Fruit fly (Drosophila melanogaster): ENCODE measurements around the gene Slc25A46b.

The Slc25A46b gene

DNA sequence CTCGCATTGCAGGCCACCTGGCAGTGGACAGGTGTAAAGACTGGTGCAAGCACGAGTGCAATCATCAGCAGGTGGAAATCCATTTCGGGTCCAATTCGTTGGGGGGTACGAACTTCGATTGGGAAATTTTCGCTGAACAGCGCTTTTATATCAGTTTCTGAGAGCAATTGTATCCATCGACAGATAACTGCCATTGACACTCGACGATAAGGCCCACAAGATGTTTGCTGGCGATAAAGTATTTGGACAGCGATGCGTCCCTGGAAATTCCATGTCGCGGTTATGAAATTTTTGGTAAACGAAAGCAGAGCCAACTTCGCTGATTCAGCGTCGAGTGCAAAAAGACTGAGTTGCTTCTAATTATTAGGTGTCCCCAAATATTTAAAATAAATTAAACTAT lies 4.2 kb upstream of the Slc25A46b start, which contains the start of gene CG15153:
CG15153 (minus strand) TSS at position 101 of the 400 bp plus-strand sequence.
- TF ChIP-seq brk (GFP tag; optimal IDR thresholded peaks at IDR 0.05) (no peak), jim (GFP tag; optimal IDR thresholded peaks at IDR 0.05) (no peak), Dif (GFP tag; optimal IDR thresholded peaks at IDR 0.05; ENCODE audit: partially characterized antibody) (no peak), sage (GFP tag; optimal IDR thresholded peaks at IDR 0.05) (no peak), Sp1 (GFP tag; optimal IDR thresholded peaks at IDR 0.05) (no peak), lola (GFP tag; optimal IDR thresholded peaks at IDR 0.05) (no peak), Abd-B (GFP tag; optimal IDR thresholded peaks at IDR 0.05) (no peak), woc (GFP tag; optimal IDR thresholded peaks at IDR 0.05) (no peak), fru (GFP tag; optimal IDR thresholded peaks at IDR 0.05) (no peak), psq (GFP tag; optimal IDR thresholded peaks at IDR 0.05) (no peak), Hnf4 (GFP tag; optimal IDR thresholded peaks at IDR 0.05) (no peak), dsf (GFP tag; optimal IDR thresholded peaks at IDR 0.05; ENCODE audit: borderline replicate concordance) (no peak)

DNA sequence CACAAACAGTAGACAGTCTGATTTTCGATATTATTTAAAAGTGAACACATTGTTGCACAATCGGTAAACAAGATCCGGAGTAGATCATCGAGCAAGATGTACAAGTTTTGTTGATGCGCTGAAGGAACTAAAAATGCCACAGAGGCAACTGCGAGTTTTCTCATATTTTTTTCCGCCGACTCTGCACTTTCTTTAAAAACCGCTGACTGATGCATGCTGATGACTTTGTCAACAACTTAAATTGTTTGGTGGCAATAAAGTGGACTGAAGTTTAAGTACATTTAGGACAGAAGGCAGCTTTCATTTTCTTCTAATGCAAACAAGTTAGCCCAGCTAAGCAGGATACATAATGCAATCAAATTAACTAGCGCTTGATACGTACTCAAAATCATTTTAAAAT lies 16.1 kb downstream of the Slc25A46b start:
- TF ChIP-seq Hr78 (GFP tag; optimal IDR thresholded peaks at IDR 0.05) = no peak
- TF ChIP-seq pan (optimal IDR thresholded peaks at IDR 0.05) = no peak
- TF ChIP-seq CrebA (GFP tag; optimal IDR thresholded peaks at IDR 0.05; ENCODE audit: borderline replicate concordance) = no peak
- TF ChIP-seq Mio (GFP tag; optimal IDR thresholded peaks at IDR 0.05) = no peak
- no peak for TF ChIP-seq Vsx2 (GFP tag; optimal IDR thresholded peaks at IDR 0.05; ENCODE audit: partially characterized antibody)
- no peak for TF ChIP-seq lola (GFP tag; optimal IDR thresholded peaks at IDR 0.05)
- TF ChIP-seq OdsH (GFP tag; optimal IDR thresholded peaks at IDR 0.05) = no peak
- TF ChIP-seq usp (GFP tag; optimal IDR thresholded peaks at IDR 0.05) = no peak
- no peak for TF ChIP-seq Hnf4 (GFP tag; optimal IDR thresholded peaks at IDR 0.05)
- no peak for TF ChIP-seq foxo (GFP tag; optimal IDR thresholded peaks at IDR 0.05)
- no peak for TF ChIP-seq brk (GFP tag; optimal IDR thresholded peaks at IDR 0.05)
- no peak for TF ChIP-seq br (GFP tag; optimal IDR thresholded peaks at IDR 0.05)
- TF ChIP-seq Sp1 (GFP tag; optimal IDR thresholded peaks at IDR 0.05) = no peak
- TF ChIP-seq jim (GFP tag; optimal IDR thresholded peaks at IDR 0.05) = no peak
- no peak for TF ChIP-seq Rel (GFP tag; optimal IDR thresholded peaks at IDR 0.05)
- no peak for TF ChIP-seq Rel (tag; optimal IDR thresholded peaks at IDR 0.05)

DNA sequence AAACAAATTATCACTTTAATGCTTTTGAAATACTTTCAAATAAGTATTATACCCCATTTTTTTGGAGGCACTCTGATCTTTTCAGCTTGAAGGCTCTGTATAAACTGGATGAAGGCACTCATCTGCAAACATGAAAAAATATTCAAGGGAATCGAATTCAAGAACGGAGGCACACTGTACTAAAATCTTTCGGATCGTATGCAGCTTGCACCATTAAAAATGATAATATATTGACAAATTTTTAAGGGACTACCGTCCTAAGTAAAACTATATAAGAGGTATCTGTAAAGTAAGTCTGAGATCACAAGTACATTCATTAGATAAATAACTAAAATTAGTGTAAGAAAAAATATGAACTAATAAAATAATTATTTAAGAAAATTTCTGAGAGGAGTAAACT lies 16.7 kb downstream of the Slc25A46b start, which contains the start of gene CG44476:
CG44476 (minus strand) TSS at position 101 of the 400 bp plus-strand sequence.
- TF ChIP-seq CG32264 (GFP tag; optimal IDR thresholded peaks at IDR 0.05) (no peak), Dfd (GFP tag; optimal IDR thresholded peaks at IDR 0.05) (no peak), sv (GFP tag; optimal IDR thresholded peaks at IDR 0.05) (no peak), dmrt93B (GFP tag; optimal IDR thresholded peaks at IDR 0.05) (no peak), jim (GFP tag; optimal IDR thresholded peaks at IDR 0.05) (no peak), Sp1 (GFP tag; optimal IDR thresholded peaks at IDR 0.05) (no peak), lola (GFP tag; optimal IDR thresholded peaks at IDR 0.05) (no peak), br (GFP tag; optimal IDR thresholded peaks at IDR 0.05) (no peak), GATAd (GFP tag; optimal IDR thresholded peaks at IDR 0.05) (no peak), Rel (GFP tag; optimal IDR thresholded peaks at IDR 0.05) (no peak), Rel (tag; optimal IDR thresholded peaks at IDR 0.05) (no peak), ey (GFP tag; optimal IDR thresholded peaks at IDR 0.05) (no peak), brk (GFP tag; optimal IDR thresholded peaks at IDR 0.05) (no peak), Hr83 (GFP tag; optimal IDR thresholded peaks at IDR 0.05; ENCODE audit: poor library complexity, severe bottlenecking) (no peak), OdsH (GFP tag; optimal IDR thresholded peaks at IDR 0.05) (no peak), Dif (GFP tag; optimal IDR thresholded peaks at IDR 0.05; ENCODE audit: partially characterized antibody) (no peak), Mio (GFP tag; optimal IDR thresholded peaks at IDR 0.05) (no peak)

DNA sequence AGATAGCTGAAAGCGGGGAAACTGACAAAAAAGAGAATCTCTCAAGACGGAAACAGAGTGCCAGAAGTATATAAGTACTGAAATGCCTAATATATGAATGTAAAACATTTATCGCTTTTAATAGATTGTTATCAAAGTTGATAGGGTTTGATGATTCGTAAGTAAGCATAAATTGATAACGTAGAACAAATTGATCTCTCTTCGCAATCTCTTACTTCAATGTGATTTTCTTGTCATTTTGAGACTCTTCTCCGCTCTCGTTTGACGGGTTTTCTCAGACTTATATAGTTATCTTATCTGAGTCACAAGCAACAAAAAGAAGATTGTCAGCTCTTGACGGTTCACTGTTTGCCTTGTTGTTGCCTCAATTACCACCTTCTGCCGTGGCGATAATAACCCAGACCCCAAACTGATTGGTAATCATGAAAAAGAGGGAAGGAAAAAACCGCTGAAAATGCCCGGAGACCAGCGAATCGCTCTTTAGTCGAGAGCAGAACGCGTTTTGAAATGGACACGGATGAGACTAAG lies 17.9 kb downstream of the Slc25A46b start, which contains the start of gene CG15152:
CG15152 (plus strand) TSS at position 372 of the 528 bp plus-strand sequence.
- TF ChIP-seq pan (optimal IDR thresholded peaks at IDR 0.05) (no peak), Abd-B (GFP tag; optimal IDR thresholded peaks at IDR 0.05) (no peak), ey (GFP tag; optimal IDR thresholded peaks at IDR 0.05) (no peak), sage (GFP tag; optimal IDR thresholded peaks at IDR 0.05) (no peak), CrebA (GFP tag; optimal IDR thresholded peaks at IDR 0.05; ENCODE audit: borderline replicate concordance) (peak; percentile 5), Rel (GFP tag; optimal IDR thresholded peaks at IDR 0.05) (no peak), Rel (tag; optimal IDR thresholded peaks at IDR 0.05) (peak; percentile 78), psq (GFP tag; optimal IDR thresholded peaks at IDR 0.05) (peak; percentile 11), OdsH (GFP tag; optimal IDR thresholded peaks at IDR 0.05) (no peak), Hr78 (GFP tag; optimal IDR thresholded peaks at IDR 0.05) (no peak), woc (GFP tag; optimal IDR thresholded peaks at IDR 0.05) (no peak), Hr83 (GFP tag; optimal IDR thresholded peaks at IDR 0.05; ENCODE audit: poor library complexity, severe bottlenecking) (no peak)

DNA sequence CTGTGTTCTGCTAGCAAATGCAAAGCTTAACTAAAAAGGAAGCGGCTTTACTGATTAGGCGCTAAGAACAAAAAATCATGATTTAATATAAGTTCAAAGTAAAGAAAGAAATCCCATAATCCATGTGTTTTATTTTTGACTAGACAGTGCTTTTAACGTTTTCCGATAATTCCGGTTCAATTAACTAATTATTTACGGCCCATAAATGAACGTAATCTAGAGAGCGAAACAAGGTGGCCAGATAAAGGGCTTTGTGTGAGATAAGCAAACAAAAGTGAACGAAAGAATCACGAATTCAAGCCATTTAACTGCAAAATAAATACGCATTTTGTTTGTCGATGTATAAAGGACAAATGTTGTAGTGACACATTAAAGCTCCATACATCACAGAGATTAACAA lies 18.7 kb downstream of the Slc25A46b start:
- TF ChIP-seq Vsx2 (GFP tag; optimal IDR thresholded peaks at IDR 0.05; ENCODE audit: partially characterized antibody) (no peak), brk (GFP tag; optimal IDR thresholded peaks at IDR 0.05) (no peak), N (GFP tag; optimal IDR thresholded peaks at IDR 0.05) (no peak), OdsH (GFP tag; optimal IDR thresholded peaks at IDR 0.05) (no peak), pan (optimal IDR thresholded peaks at IDR 0.05) (no peak), lola (GFP tag; optimal IDR thresholded peaks at IDR 0.05) (no peak), Dif (GFP tag; optimal IDR thresholded peaks at IDR 0.05; ENCODE audit: partially characterized antibody) (no peak), CrebA (GFP tag; optimal IDR thresholded peaks at IDR 0.05; ENCODE audit: borderline replicate concordance) (no peak), Myc (optimal IDR thresholded peaks at IDR 0.05) (no peak), Hnf4 (GFP tag; optimal IDR thresholded peaks at IDR 0.05) (no peak), Abd-B (GFP tag; optimal IDR thresholded peaks at IDR 0.05) (no peak), ey (GFP tag; optimal IDR thresholded peaks at IDR 0.05) (no peak), Hr78 (GFP tag; optimal IDR thresholded peaks at IDR 0.05) (no peak), dl (GFP tag; optimal IDR thresholded peaks at IDR 0.05; ENCODE audit: insufficient read depth in 1 of 2, partially characterized antibody in 2 of 2) (no peak)
